Worm (Caenorhabditis elegans) whole organism, young adult: ENCODE measurements around the gene sri-28.
A peak's percentile ranks its signal among the peaks of the same experiment; 100 is the strongest.

ENCODE experiments used
- B0019.2 ChIP-seq: fragments of 200-800 bp; sonication (Bioruptor generic); conservative IDR thresholded peaks from 2 replicates; pipeline ENCODE4 v1.3.6; 2022; ENCODE audit warnings: missing genetic modification reagents, missing genetic modification characterization, missing compliant biosample characterization
- B0261.1 ChIP-seq: sonication (generic microtip); optimal IDR thresholded peaks from 2 replicates; lab custom pipeline; 2016; ENCODE audit warnings: mild to moderate bottlenecking, missing genetic modification characterization, moderate library complexity, missing compliant biosample characterization
- B0336.3 ChIP-seq: fragments of 200-800 bp; sonication (Bioruptor generic); IDR thresholded peaks from 2 replicates; pipeline ENCODE4 v1.3.6; 2022; ENCODE audit warnings: missing genetic modification characterization, missing compliant biosample characterization
- D2030.7 ChIP-seq: fragments of 200-800 bp; sonication (Bioruptor generic); IDR thresholded peaks from 2 replicates; pipeline ENCODE4 v1.3.6; 2022; ENCODE audit warnings: missing genetic modification reagents, missing genetic modification characterization, missing compliant biosample characterization
- F22D6.2 ChIP-seq: sonication (generic microtip); optimal IDR thresholded peaks from 2 replicates; lab custom pipeline; 2016; ENCODE audit warnings: mild to moderate bottlenecking, missing genetic modification characterization, missing compliant biosample characterization
- F23B12.7 ChIP-seq: sonication (generic microtip); optimal IDR thresholded peaks from 2 replicates; lab custom pipeline; 2017; ENCODE audit warnings: missing genetic modification characterization, mild to moderate bottlenecking, missing compliant biosample characterization, antibody characterized with exemption, moderate library complexity; ENCODE audit not compliant: insufficient read depth
- F37B4.10 ChIP-seq: fragments of 200-800 bp; sonication (Bioruptor generic); IDR thresholded peaks from 2 replicates; pipeline ENCODE4 v1.3.6; 2022; ENCODE audit warnings: missing genetic modification characterization, missing compliant biosample characterization
- F39B2.1 ChIP-seq: fragments of 200-800 bp; sonication (Bioruptor generic); IDR thresholded peaks from 2 replicates; pipeline ENCODE4 v1.3.6; 2022; ENCODE audit warnings: missing genetic modification reagents, missing genetic modification characterization, missing compliant biosample characterization
- F55B11.4 ChIP-seq: sonication (generic microtip); optimal IDR thresholded peaks from 2 replicates; lab custom pipeline; 2016; ENCODE audit warnings: missing compliant biosample characterization, missing genetic modification characterization, borderline replicate concordance; ENCODE audit not compliant: insufficient read depth
- F57C9.4 ChIP-seq: sonication (generic microtip); optimal IDR thresholded peaks from 2 replicates; lab custom pipeline; 2017; ENCODE audit warnings: mild to moderate bottlenecking, missing genetic modification characterization, missing compliant biosample characterization
- Y53G8AR.9 ChIP-seq: fragments of 200-800 bp; sonication (Bioruptor generic); conservative IDR thresholded peaks from 2 replicates; pipeline ENCODE4 v1.3.6; 2022; ENCODE audit warnings: missing genetic modification reagents, missing genetic modification characterization, missing compliant biosample characterization
- Y56A3A.18 ChIP-seq: fragments of 200-800 bp; sonication (Bioruptor generic); IDR thresholded peaks from 2 replicates; pipeline ENCODE4 v1.3.6; 2022; ENCODE audit warnings: missing genetic modification reagents, missing genetic modification characterization, missing compliant biosample characterization
- Y79H2A.3 ChIP-seq: fragments of 200-800 bp; sonication (Bioruptor generic); conservative IDR thresholded peaks from 2 replicates; pipeline ENCODE4 v1.3.6; 2022; ENCODE audit warnings: missing genetic modification reagents, missing genetic modification characterization, missing compliant biosample characterization
- Y95B8A.8 ChIP-seq: fragments of 200-800 bp; sonication (Bioruptor generic); IDR thresholded peaks from 2 replicates; pipeline ENCODE4 v1.3.6; 2022; ENCODE audit warnings: missing genetic modification reagents, missing genetic modification characterization, missing compliant biosample characterization
- attf-3 ChIP-seq: fragments of 200-800 bp; sonication (Bioruptor generic); conservative IDR thresholded peaks from 2 replicates; pipeline ENCODE4 v1.3.6; 2022; ENCODE audit warnings: missing genetic modification reagents, missing genetic modification characterization, missing compliant biosample characterization
- bed-1 ChIP-seq: fragments of 200-800 bp; sonication (Bioruptor generic); IDR thresholded peaks from 2 replicates; pipeline ENCODE4 v1.3.6; 2022; ENCODE audit warnings: missing genetic modification reagents, missing genetic modification characterization, missing compliant biosample characterization
- ceh-27 ChIP-seq: fragments of 200-800 bp; sonication (Bioruptor generic); optimal IDR thresholded peaks from 2 replicates; lab custom pipeline; 2018; ENCODE audit warnings: mild to moderate bottlenecking, missing genetic modification characterization, moderate library complexity, missing compliant biosample characterization
- ceh-91 ChIP-seq: fragments of 200-800 bp; sonication (Bioruptor generic); IDR thresholded peaks from 2 replicates; pipeline ENCODE4 v1.3.6; 2022; ENCODE audit warnings: missing genetic modification reagents, missing genetic modification characterization, missing compliant biosample characterization
- egl-18 ChIP-seq: fragments of 200-800 bp; sonication (Bioruptor generic); IDR thresholded peaks from 2 replicates; pipeline ENCODE4 v1.3.6; 2022; ENCODE audit warnings: missing genetic modification reagents, missing genetic modification characterization, missing compliant biosample characterization
- egrh-3 ChIP-seq: fragments of 200-800 bp; sonication (Bioruptor generic); IDR thresholded peaks from 2 replicates; pipeline ENCODE4 v1.3.6; 2022; ENCODE audit warnings: missing genetic modification reagents, missing genetic modification characterization, missing compliant biosample characterization
- fkh-3 ChIP-seq: sonication (generic microtip); optimal IDR thresholded peaks from 2 replicates; lab custom pipeline; 2016; ENCODE audit warnings: mild to moderate bottlenecking, missing genetic modification characterization, missing compliant biosample characterization
- hlh-26 ChIP-seq: fragments of 200-800 bp; sonication (Bioruptor generic); conservative IDR thresholded peaks from 2 replicates; pipeline ENCODE4 v1.3.6; 2022; ENCODE audit warnings: missing genetic modification reagents, missing genetic modification characterization, missing compliant biosample characterization
- hmg-20 ChIP-seq: fragments of 200-800 bp; sonication (Bioruptor generic); IDR thresholded peaks from 2 replicates; pipeline ENCODE4 v1.3.6; 2022; ENCODE audit warnings: missing genetic modification reagents, missing genetic modification characterization, missing compliant biosample characterization
- hsf-1 ChIP-seq: fragments of 200-800 bp; sonication (Bioruptor generic); IDR thresholded peaks from 2 replicates; pipeline ENCODE4 v1.3.6; 2022; ENCODE audit warnings: missing genetic modification reagents, missing genetic modification characterization, missing compliant biosample characterization
- let-526 ChIP-seq: fragments of 200-800 bp; sonication (Bioruptor generic); IDR thresholded peaks from 2 replicates; pipeline ENCODE4 v1.3.6; 2022; ENCODE audit warnings: missing genetic modification reagents, missing genetic modification characterization, missing compliant biosample characterization
- lin-40 ChIP-seq: sonication (generic microtip); optimal IDR thresholded peaks from 2 replicates; lab custom pipeline; 2016; ENCODE audit warnings: missing genetic modification characterization, mild to moderate bottlenecking, missing compliant biosample characterization, missing genotype, missing genetic modification reagents
- madf-10 ChIP-seq: sonication (generic microtip); optimal IDR thresholded peaks from 2 replicates; lab custom pipeline; 2016; ENCODE audit warnings: mild to moderate bottlenecking, missing genetic modification characterization, missing compliant biosample characterization
- madf-6 ChIP-seq: fragments of 200-800 bp; sonication (Bioruptor generic); IDR thresholded peaks from 2 replicates; pipeline ENCODE4 v1.3.6; 2022; ENCODE audit warnings: missing genetic modification reagents, missing genetic modification characterization, missing compliant biosample characterization
- madf-8 ChIP-seq: fragments of 200-800 bp; sonication (Bioruptor generic); conservative IDR thresholded peaks from 2 replicates; pipeline ENCODE4 v1.3.6; 2022; ENCODE audit warnings: missing genetic modification reagents, missing genetic modification characterization, missing compliant biosample characterization
- nhr-90 ChIP-seq: sonication (generic microtip); optimal IDR thresholded peaks from 2 replicates; lab custom pipeline; 2016; ENCODE audit warnings: missing genotype, mild to moderate bottlenecking, missing genetic modification characterization, missing compliant biosample characterization
- pbrm-1 ChIP-seq: fragments of 200-800 bp; sonication (Bioruptor generic); IDR thresholded peaks from 2 replicates; pipeline ENCODE4 v1.3.6; 2022; ENCODE audit warnings: missing genetic modification reagents, missing genetic modification characterization, missing compliant biosample characterization
- sdz-38 ChIP-seq: sonication (generic microtip); optimal IDR thresholded peaks from 2 replicates; lab custom pipeline; 2016; ENCODE audit warnings: missing genotype, missing genetic modification characterization, missing compliant biosample characterization
- sea-2 ChIP-seq: fragments of 200-800 bp; sonication (Bioruptor generic); IDR thresholded peaks from 2 replicates; pipeline ENCODE4 v1.3.6; 2022; ENCODE audit warnings: missing genetic modification characterization, missing compliant biosample characterization
- snpc-1.1 ChIP-seq: sonication (generic microtip); optimal IDR thresholded peaks from 2 replicates; lab custom pipeline; 2017; ENCODE audit warnings: missing genetic modification characterization, mild to moderate bottlenecking, missing compliant biosample characterization, antibody characterized with exemption, moderate library complexity, missing genotype, missing genetic modification reagents; ENCODE audit not compliant: insufficient read depth
- snpc-3.4 ChIP-seq: sonication (generic microtip); optimal IDR thresholded peaks from 2 replicates; lab custom pipeline; 2017; ENCODE audit warnings: missing genetic modification characterization, mild to moderate bottlenecking, missing compliant biosample characterization, antibody characterized with exemption, moderate library complexity, missing genotype, missing genetic modification reagents
- somi-1 ChIP-seq: fragments of 200-800 bp; sonication (Bioruptor generic); optimal IDR thresholded peaks from 2 replicates; lab custom pipeline; 2018; ENCODE audit warnings: mild to moderate bottlenecking, missing genetic modification characterization, missing compliant biosample characterization
- sptf-2 ChIP-seq: fragments of 200-800 bp; sonication (Bioruptor generic); optimal IDR thresholded peaks from 2 replicates; lab custom pipeline; 2018; ENCODE audit warnings: mild to moderate bottlenecking, missing genetic modification characterization, missing compliant biosample characterization
- zfh-2 ChIP-seq: fragments of 200-800 bp; sonication (Bioruptor generic); conservative IDR thresholded peaks from 2 replicates; pipeline ENCODE4 v1.3.6; 2022; ENCODE audit warnings: missing genetic modification reagents, missing genetic modification characterization, missing compliant biosample characterization
- ztf-22 ChIP-seq: fragments of 200-800 bp; sonication (Bioruptor generic); optimal IDR thresholded peaks from 2 replicates; lab custom pipeline; 2018; ENCODE audit warnings: mild to moderate bottlenecking, missing genetic modification characterization, moderate library complexity, missing compliant biosample characterization

The sri-28 gene

DNA sequence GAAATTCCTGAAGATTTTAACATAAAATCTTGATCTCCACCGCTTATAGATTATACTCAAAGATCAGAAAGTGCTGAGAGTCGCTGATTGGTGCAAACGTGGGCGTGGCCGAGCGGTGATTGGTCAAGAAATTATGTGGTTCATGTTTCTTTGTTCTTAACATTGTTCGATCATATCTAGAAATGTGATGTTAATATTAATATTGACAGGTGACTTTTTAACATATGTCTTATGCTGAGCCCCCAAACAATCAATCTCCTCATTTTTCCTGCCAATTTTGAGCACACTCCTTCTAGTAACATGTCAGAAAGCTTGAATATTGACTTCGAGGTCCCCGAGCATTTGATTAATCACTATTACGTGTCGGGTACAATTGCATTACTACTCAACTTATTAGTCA is 4.5 kb upstream of the sri-28 start, which contains the start of gene sri-29:
TSS of gene sri-29 (plus strand) at position 301 of the 400 bp plus-strand sequence.
- TF ChIP-seq snpc-1.1 (no peak), B0336.3 (GFP tag; lab: Robert Waterston, UW) (no peak), lin-40 (tag; lab: Kevin White, UChicago) (no peak), D2030.7 (GFP tag; lab: Robert Waterston, UW) (no peak), F37B4.10 (GFP tag; lab: Robert Waterston, UW) (no peak), zfh-2 (GFP tag; lab: Robert Waterston, UW) (no peak), F39B2.1 (GFP tag; lab: Robert Waterston, UW) (no peak)

DNA sequence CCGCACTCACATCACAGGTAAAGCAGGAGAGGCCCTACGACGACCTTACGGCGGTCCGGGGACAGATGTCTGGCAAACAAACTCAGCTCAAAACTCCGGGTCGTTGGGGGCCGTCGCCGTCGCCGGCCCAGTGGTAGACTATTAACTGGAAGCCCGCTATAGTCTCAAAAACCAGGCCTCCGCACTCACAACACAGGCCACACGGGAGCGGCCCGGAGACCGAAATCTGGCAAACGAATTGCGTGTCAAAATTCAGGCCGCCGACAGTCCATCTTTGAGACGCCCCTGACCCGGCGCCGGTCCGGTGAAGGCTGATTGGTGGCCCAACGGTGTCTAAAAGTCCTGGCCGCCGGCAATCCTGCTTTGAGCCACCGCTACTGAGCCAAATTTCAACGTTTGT is 3.1 kb upstream of the sri-28 start:
- TF ChIP-seq Y95B8A.8 (GFP tag; lab: Robert Waterston, UW) (no peak), zfh-2 (GFP tag; lab: Robert Waterston, UW) (peak; percentile 85), ceh-27 (GFP tag; lab: Kevin White, UChicago) (no peak), madf-6 (no peak), sptf-2 (GFP tag; lab: Kevin White, UChicago) (no peak), attf-3 (GFP tag; lab: Robert Waterston, UW) (0 out of 2 replicates have a peak, but pooled peaks have one; percentile 20), F57C9.4 (tag; lab: Kevin White, UChicago) (no peak)

DNA sequence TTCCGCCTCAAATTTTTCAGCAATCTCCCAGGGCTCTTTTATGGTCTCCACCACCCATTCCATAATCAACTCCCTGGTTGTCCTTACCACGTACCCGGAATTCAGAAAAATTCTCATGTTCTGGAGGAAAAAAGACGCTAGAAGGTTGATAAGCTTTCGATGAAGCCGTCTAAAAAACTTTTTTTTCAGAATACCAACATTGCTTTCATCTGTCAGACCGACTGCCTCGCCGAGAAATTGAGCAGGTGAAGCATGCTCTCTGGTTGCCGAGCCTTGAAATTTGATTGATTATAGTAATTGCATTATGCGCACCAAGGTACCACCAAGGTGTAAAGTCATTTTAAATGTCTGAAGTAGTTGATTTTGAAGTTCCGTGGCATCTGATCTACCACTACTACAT is 2.6 kb upstream of the sri-28 start, which contains the start of gene sri-30:
TSS of gene sri-30 (plus strand) at position 301 of the 400 bp plus-strand sequence.
- TF ChIP-seq hmg-20 (no peak), Y53G8AR.9 (no peak), B0019.2 (GFP tag; lab: Robert Waterston, UW) (no peak), F55B11.4 (tag; lab: Kevin White, UChicago) (no peak), nhr-90 (tag; lab: Kevin White, UChicago) (no peak), let-526 (no peak), pbrm-1 (GFP tag; lab: Robert Waterston, UW) (no peak), madf-8 (GFP tag; lab: Robert Waterston, UW) (no peak), F22D6.2 (tag; lab: Kevin White, UChicago) (no peak), sea-2 (GFP tag; lab: Robert Waterston, UW) (no peak), fkh-3 (tag; lab: Kevin White, UChicago) (no peak), ceh-27 (GFP tag; lab: Kevin White, UChicago) (no peak), zfh-2 (GFP tag; lab: Robert Waterston, UW) (no peak), egl-18 (GFP tag; lab: Robert Waterston, UW) (no peak), Y79H2A.3 (GFP tag; lab: Robert Waterston, UW) (no peak), Y56A3A.18 (GFP tag; lab: Robert Waterston, UW) (no peak), F23B12.7 (tag; lab: Kevin White, UChicago) (no peak), madf-6 (no peak), hlh-26 (GFP tag; lab: Robert Waterston, UW) (no peak), sdz-38 (tag; lab: Kevin White, UChicago) (no peak)
- TF ChIP-seq, all 124 proteins: peak for 0

DNA sequence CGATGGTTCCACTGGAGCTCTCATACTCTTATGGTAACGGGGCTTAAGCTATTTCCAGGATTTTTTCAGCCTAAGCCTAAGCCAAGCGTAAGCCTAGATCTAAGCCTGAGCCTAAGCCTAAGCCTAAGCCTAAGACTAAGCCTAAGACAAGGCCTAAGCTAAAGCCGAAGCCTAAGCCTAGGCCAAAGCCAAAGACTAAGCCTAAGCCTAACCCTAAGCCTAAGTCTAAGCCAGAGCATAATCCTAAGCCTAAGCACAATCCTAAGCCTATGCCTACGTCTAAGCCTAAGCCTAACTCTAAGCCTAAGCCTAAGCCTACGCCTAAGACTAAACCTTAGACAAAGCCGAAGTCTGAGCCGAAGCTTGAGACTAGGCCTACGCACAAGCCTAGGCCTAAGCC is 511 bp downstream of the sri-28 start:
- TF ChIP-seq bed-1 (GFP tag; lab: Robert Waterston, UW) (no peak), ztf-22 (no peak), hsf-1 (0 out of 2 replicates have a peak, but pooled peaks have one; percentile 39), egrh-3 (GFP tag; lab: Robert Waterston, UW) (no peak), madf-6 (peak; percentile 24; the same call in 1 of the 2 replicates), somi-1 (GFP tag; lab: Kevin White, UChicago) (no peak), ceh-91 (GFP tag; lab: Robert Waterston, UW) (no peak), madf-10 (tag; lab: Kevin White, UChicago) (no peak), B0261.1 (tag; lab: Kevin White, UChicago) (no peak), snpc-3.4 (no peak)
- TF ChIP-seq, all 124 proteins: peak for 2
